Worm (Caenorhabditis elegans) whole organism, mixed stage, embryonic: ENCODE measurements around the gene T27E7.1.

Experiments
- M03D4.4 ChIP-seq: sonication (generic microtip); optimal IDR thresholded peaks from 2 replicates; lab custom pipeline; 2017; ENCODE audit warnings: mild to moderate bottlenecking, missing genetic modification characterization, missing compliant biosample characterization
- bed-3 ChIP-seq: fragments of 200-800 bp; sonication (Bioruptor generic); optimal IDR thresholded peaks from 3 replicates; lab custom pipeline; 2018; ENCODE audit warnings: mild to moderate bottlenecking, missing genetic modification characterization, moderate library complexity, missing compliant biosample characterization
- blmp-1 ChIP-seq: fragments of 150-350 bp; optimal IDR thresholded peaks from 2 replicates; lab custom pipeline; 2014; ENCODE audit warnings: missing biosample characterization, missing genetic modification characterization
- ceh-39 ChIP-seq: fragments of 150-350 bp; optimal IDR thresholded peaks from 2 replicates; lab custom pipeline; 2014; ENCODE audit warnings: missing biosample characterization, missing genetic modification characterization
- ceh-43 ChIP-seq: fragments of 200-800 bp; sonication (Bioruptor generic); optimal IDR thresholded peaks from 2 replicates; lab custom pipeline; 2018; ENCODE audit warnings: mild to moderate bottlenecking, missing genetic modification characterization, moderate library complexity, missing compliant biosample characterization
- ceh-83 ChIP-seq: fragments of 200-800 bp; sonication (Bioruptor generic); optimal IDR thresholded peaks from 2 replicates; lab custom pipeline; 2018; ENCODE audit warnings: mild to moderate bottlenecking, missing genetic modification characterization, missing compliant biosample characterization
- ces-1 ChIP-seq: fragments of 150-350 bp; optimal IDR thresholded peaks from 2 replicates; lab custom pipeline; 2014; ENCODE audit warnings: missing biosample characterization, missing genetic modification reagents, missing genetic modification characterization
- cnd-1 ChIP-seq: fragments of 200-800 bp; sonication (Bioruptor generic); optimal IDR thresholded peaks from 2 replicates; lab custom pipeline; 2018; ENCODE audit warnings: mild to moderate bottlenecking, missing genetic modification characterization, missing compliant biosample characterization
- drap-1 ChIP-seq: fragments of 200-800 bp; sonication (Bioruptor generic); optimal IDR thresholded peaks from 3 replicates; lab custom pipeline; 2018; ENCODE audit warnings: mild to moderate bottlenecking, missing genetic modification characterization, missing compliant biosample characterization
- elt-1 ChIP-seq: sonication (generic microtip); optimal IDR thresholded peaks from 2 replicates; lab custom pipeline; 2017; ENCODE audit warnings: missing genetic modification characterization, mild to moderate bottlenecking, missing compliant biosample characterization, antibody characterized with exemption, moderate library complexity, borderline replicate concordance; ENCODE audit not compliant: insufficient read depth
- elt-3 ChIP-seq: fragments of 150-350 bp; optimal IDR thresholded peaks from 2 replicates; lab custom pipeline; 2014; ENCODE audit warnings: missing biosample characterization, missing genetic modification characterization
- flh-1 ChIP-seq: fragments of 200-800 bp; sonication (Bioruptor generic); optimal IDR thresholded peaks from 2 replicates; lab custom pipeline; 2018; ENCODE audit warnings: mild to moderate bottlenecking, missing genetic modification characterization, moderate library complexity, missing compliant biosample characterization
- ham-2 ChIP-seq: fragments of 200-800 bp; sonication (Bioruptor generic); optimal IDR thresholded peaks from 2 replicates; lab custom pipeline; 2018; ENCODE audit warnings: mild to moderate bottlenecking, missing genetic modification characterization, missing compliant biosample characterization
- hlh-1 ChIP-seq: fragments of 150-350 bp; optimal IDR thresholded peaks from 2 replicates; lab custom pipeline; 2014; ENCODE audit warnings: missing biosample characterization, missing genetic modification reagents, missing genetic modification characterization
- lin-13 ChIP-seq: fragments of 150-350 bp; optimal IDR thresholded peaks from 2 replicates; lab custom pipeline; 2014; ENCODE audit warnings: missing biosample characterization, missing genetic modification characterization
- lsy-2 ChIP-seq: fragments of 150-350 bp; optimal IDR thresholded peaks from 2 replicates; lab custom pipeline; 2014; ENCODE audit warnings: missing biosample characterization, missing genetic modification characterization
- mab-5 ChIP-seq: fragments of 150-350 bp; optimal IDR thresholded peaks from 2 replicates; lab custom pipeline; 2014; ENCODE audit warnings: missing biosample characterization, missing genetic modification characterization
- mep-1 ChIP-seq: fragments of 150-350 bp; optimal IDR thresholded peaks from 2 replicates; lab custom pipeline; 2017; ENCODE audit warnings: missing biosample characterization, missing genetic modification reagents, missing genetic modification characterization, inconsistent platforms
- mls-2 ChIP-seq: sonication (generic microtip); optimal IDR thresholded peaks from 2 replicates; lab custom pipeline; 2016; ENCODE audit warnings: mild to moderate bottlenecking, missing genetic modification characterization, moderate library complexity, missing compliant biosample characterization
- nhr-12 ChIP-seq: fragments of 150-350 bp; optimal IDR thresholded peaks from 2 replicates; lab custom pipeline; 2014; ENCODE audit warnings: missing biosample characterization, missing genetic modification characterization
- nhr-237 ChIP-seq: fragments of 150-350 bp; optimal IDR thresholded peaks from 2 replicates; lab custom pipeline; 2014; ENCODE audit warnings: missing biosample characterization, missing genetic modification characterization
- nhr-28 ChIP-seq: fragments of 150-350 bp; optimal IDR thresholded peaks from 2 replicates; lab custom pipeline; 2014; ENCODE audit warnings: missing biosample characterization, missing genetic modification characterization
- pha-4 ChIP-seq: fragments of 150-350 bp; optimal IDR thresholded peaks from 2 replicates; lab custom pipeline; 2018; ENCODE audit warnings: missing biosample characterization, missing genetic modification reagents, missing genetic modification characterization
- sem-2 ChIP-seq: fragments of 200-800 bp; sonication (Bioruptor generic); optimal IDR thresholded peaks from 2 replicates; lab custom pipeline; 2018; ENCODE audit warnings: mild to moderate bottlenecking, missing genetic modification characterization, missing compliant biosample characterization
- snpc-4 ChIP-seq: fragments of 150-350 bp; optimal IDR thresholded peaks from 2 replicates; lab custom pipeline; 2014; ENCODE audit warnings: missing biosample characterization, missing genetic modification characterization
- sptf-1 ChIP-seq: sonication (generic microtip); optimal IDR thresholded peaks from 2 replicates; lab custom pipeline; 2017; ENCODE audit warnings: mild to moderate bottlenecking, missing genetic modification characterization, moderate library complexity, missing compliant biosample characterization
- tbx-8 ChIP-seq: fragments of 200-800 bp; sonication (Bioruptor generic); optimal IDR thresholded peaks from 2 replicates; lab custom pipeline; 2018; ENCODE audit warnings: mild to moderate bottlenecking, missing genetic modification characterization, moderate library complexity, missing compliant biosample characterization
- unc-120 ChIP-seq: sonication (generic microtip); optimal IDR thresholded peaks from 2 replicates; lab custom pipeline; 2017; ENCODE audit warnings: missing genetic modification characterization, missing compliant biosample characterization; ENCODE audit not compliant: poor library complexity, severe bottlenecking
- unc-39 ChIP-seq: fragments of 150-350 bp; optimal IDR thresholded peaks from 2 replicates; lab custom pipeline; 2014; ENCODE audit warnings: missing biosample characterization, missing genetic modification characterization
- unc-62 ChIP-seq: fragments of 150-350 bp; optimal IDR thresholded peaks from 2 replicates; lab custom pipeline; 2014; ENCODE audit warnings: missing biosample characterization, missing genetic modification reagents, missing genetic modification characterization
- zip-8 ChIP-seq: fragments of 150-350 bp; optimal IDR thresholded peaks from 2 replicates; lab custom pipeline; 2014; ENCODE audit warnings: missing biosample characterization, missing genetic modification characterization
- ztf-11 ChIP-seq: fragments of 150-350 bp; optimal IDR thresholded peaks from 2 replicates; lab custom pipeline; 2014; ENCODE audit warnings: missing biosample characterization, missing genetic modification characterization

The T27E7.1 gene

ce11 chrIV:14519423-14519822, at the start of gene T27E7.1, which contains the start of gene Y57G11A.2:
Gene T27E7.1 (plus strand): TSS chrIV:14519759.
Gene Y57G11A.2 (minus strand): TSS chrIV:14519523.
- TF ChIP-seq bed-3 (GFP tag; lab: Kevin White, UChicago), result no peak
- no peak for TF ChIP-seq cnd-1 (tag; lab: Kevin White, UChicago)
- no peak for TF ChIP-seq lin-13
- no peak for TF ChIP-seq snpc-4 (tag; lab: Kevin White, UChicago)
- TF ChIP-seq sem-2 (GFP tag; lab: Kevin White, UChicago), result no peak
- TF ChIP-seq unc-120 (tag; lab: Kevin White, UChicago), result no peak
- TF ChIP-seq ceh-83 (GFP tag; lab: Kevin White, UChicago), result no peak
- no peak for TF ChIP-seq ham-2 (GFP tag; lab: Kevin White, UChicago)
- no peak for TF ChIP-seq elt-1 (tag; lab: Kevin White, UChicago)
- no peak for TF ChIP-seq nhr-28 (tag; lab: Kevin White, UChicago)
- TF ChIP-seq flh-1, result no peak
- no peak for TF ChIP-seq tbx-8 (GFP tag; lab: Kevin White, UChicago)
- no peak for TF ChIP-seq drap-1 (GFP tag; lab: Kevin White, UChicago)
- no peak for TF ChIP-seq pha-4 (tag; lab: Kevin White, UChicago)
- no peak for TF ChIP-seq ces-1 (GFP tag; lab: Kevin White, UChicago)
- no peak for TF ChIP-seq blmp-1 (tag; lab: Kevin White, UChicago)
- no peak for TF ChIP-seq nhr-12 (tag; lab: Kevin White, UChicago)
- no peak for TF ChIP-seq mep-1
- no peak for TF ChIP-seq lsy-2 (tag; lab: Kevin White, UChicago)
- TF ChIP-seq unc-62 (GFP tag; lab: Kevin White, UChicago), result no peak

ce11 chrIV:14481984-14482383, 37.6 kb upstream of the T27E7.1 start, which contains the start of gene Y57G11A.4:
Gene Y57G11A.4 (plus strand): TSS chrIV:14482284.
- TF ChIP-seq zip-8 (tag; lab: Kevin White, UChicago), result no peak
- no peak for TF ChIP-seq nhr-12 (tag; lab: Kevin White, UChicago)
- TF ChIP-seq mep-1, result no peak
- no peak for TF ChIP-seq elt-3 (tag; lab: Kevin White, UChicago)
- no peak for TF ChIP-seq ceh-83 (GFP tag; lab: Kevin White, UChicago)
- TF ChIP-seq hlh-1, result no peak
- no peak for TF ChIP-seq unc-39 (tag; lab: Kevin White, UChicago)

- TF ChIP-seq unc-62 (GFP tag; lab: Kevin White, UChicago) (no peak), mep-1 (no peak), mls-2 (no peak), ceh-39 (tag; lab: Kevin White, UChicago) (no peak), drap-1 (GFP tag; lab: Kevin White, UChicago) (no peak), ces-1 (GFP tag; lab: Kevin White, UChicago) (no peak), sem-2 (GFP tag; lab: Kevin White, UChicago) (no peak), unc-39 (tag; lab: Kevin White, UChicago) (no peak), ham-2 (GFP tag; lab: Kevin White, UChicago) (no peak), ztf-11 (tag; lab: Kevin White, UChicago) (no peak), unc-120 (tag; lab: Kevin White, UChicago) (no peak), M03D4.4 (tag; lab: Kevin White, UChicago) (no peak), ceh-43 (no peak), sptf-1 (no peak), lsy-2 (tag; lab: Kevin White, UChicago) (no peak), mab-5 (tag; lab: Kevin White, UChicago) (no peak), ceh-83 (GFP tag; lab: Kevin White, UChicago) (no peak)
Measured at ce11 chrIV:14483427-14483826, 36.1 kb upstream of the T27E7.1 start.

ce11 chrIV:14491135-14491534, 28.4 kb upstream of the T27E7.1 start:
- TF ChIP-seq zip-8 (tag; lab: Kevin White, UChicago), result no peak
- no peak for TF ChIP-seq ham-2 (GFP tag; lab: Kevin White, UChicago)

- no peak for TF ChIP-seq ztf-11 (tag; lab: Kevin White, UChicago)
- TF ChIP-seq unc-39 (tag; lab: Kevin White, UChicago), result no peak
- no peak for TF ChIP-seq lsy-2 (tag; lab: Kevin White, UChicago)
- TF ChIP-seq lin-13, result no peak
- TF ChIP-seq elt-3 (tag; lab: Kevin White, UChicago), result no peak
- TF ChIP-seq pha-4 (tag; lab: Kevin White, UChicago), result no peak
- TF ChIP-seq nhr-237 (tag; lab: Kevin White, UChicago), result no peak
- TF ChIP-seq mep-1, result no peak
- TF ChIP-seq ceh-43, result no peak
- no peak for TF ChIP-seq bed-3 (GFP tag; lab: Kevin White, UChicago)
- no peak for TF ChIP-seq nhr-12 (tag; lab: Kevin White, UChicago)
Measured at ce11 chrIV:14495474-14495873, 24.1 kb upstream of the T27E7.1 start.
